Worm (Caenorhabditis elegans): ENCODE results near the gene C53A3.3.

Gene C53A3.3

ce11 chrV:5790497-5791280 is 34.4 kb downstream of the C53A3.3 start, which contains the start of the genes nhr-142 and F44E7.9 (continued):
- TF ChIP-seq sea-2 (GFP tag; optimal IDR thresholded peaks at IDR 0.05) (no peak), zag-1 (tag; optimal IDR thresholded peaks at IDR 0.05) (no peak), ztf-4 (tag; optimal IDR thresholded peaks at IDR 0.05) (no peak), snpc-4 (tag; optimal IDR thresholded peaks at IDR 0.05) (peak; percentile 72), egl-5 (tag; optimal IDR thresholded peaks at IDR 0.05) (peak; percentile 43), nhr-77 (tag; optimal IDR thresholded peaks at IDR 0.05) (peak; percentile 41), elt-3 (tag; optimal IDR thresholded peaks at IDR 0.05) (no peak), lin-15B (tag; optimal IDR thresholded peaks at IDR 0.05) (peak; percentile 91), hmg-11 (tag; optimal IDR thresholded peaks at IDR 0.05) (peak; percentile 71), aly-2 (tag; optimal IDR thresholded peaks at IDR 0.05) (no peak), ceh-16 (tag; optimal IDR thresholded peaks at IDR 0.05) (no peak), fos-1 (tag; optimal IDR thresholded peaks at IDR 0.05) (no peak), eor-1 (tag; optimal IDR thresholded peaks at IDR 0.05) (no peak), nhr-11 (tag; optimal IDR thresholded peaks at IDR 0.05) (peak; percentile 60), elt-2 (tag; optimal IDR thresholded peaks at IDR 0.05) (peak; percentile 72)

ce11 chrV:5792031-5792430 is 35.7 kb downstream of the C53A3.3 start, which contains the start of gene ZC250.2:
TSS of gene ZC250.2 (plus strand) at chrV:5792331.
- no peak for TF ChIP-seq hmg-11 (tag; optimal IDR thresholded peaks at IDR 0.05)
- TF ChIP-seq nhr-77 (tag; optimal IDR thresholded peaks at IDR 0.05) = no peak
- TF ChIP-seq snpc-4 (tag; optimal IDR thresholded peaks at IDR 0.05) = no peak
- TF ChIP-seq elt-2 (tag; optimal IDR thresholded peaks at IDR 0.05) = no peak
- no peak for TF ChIP-seq nhr-43 (tag; optimal IDR thresholded peaks at IDR 0.05; ENCODE audit: poor library complexity, severe bottlenecking)

- TF ChIP-seq ceh-9 (tag; optimal IDR thresholded peaks at IDR 0.05) = no peak
- no peak for TF ChIP-seq unc-39 (tag; optimal IDR thresholded peaks at IDR 0.05)
- no peak for TF ChIP-seq eor-1 (tag; optimal IDR thresholded peaks at IDR 0.05)
- TF ChIP-seq R02D3.7 (tag; optimal IDR thresholded peaks at IDR 0.05) = no peak
- no peak for TF ChIP-seq pqm-1 (tag; optimal IDR thresholded peaks at IDR 0.05)
Measured at ce11 chrV:5798132-5798531, 41.8 kb downstream of the C53A3.3 start, which contains the start of gene nstp-3. TSS of gene nstp-3 (minus strand) at chrV:5798232.

- no peak for TF ChIP-seq nhr-77 (tag; optimal IDR thresholded peaks at IDR 0.05)
- TF ChIP-seq fos-1 (tag; optimal IDR thresholded peaks at IDR 0.05) = no peak
- TF ChIP-seq ceh-16 (tag; optimal IDR thresholded peaks at IDR 0.05) = no peak
- no peak for TF ChIP-seq pqm-1 (tag; optimal IDR thresholded peaks at IDR 0.05)
- TF ChIP-seq lsy-12 (tag; optimal IDR thresholded peaks at IDR 0.05) = no peak
- no peak for TF ChIP-seq nhr-237 (tag; optimal IDR thresholded peaks at IDR 0.05)
- TF ChIP-seq lin-15B (tag; optimal IDR thresholded peaks at IDR 0.05) = no peak
- no peak for TF ChIP-seq nfya-1 (tag; optimal IDR thresholded peaks at IDR 0.05; ENCODE audit: insufficient read depth)
- no peak for TF ChIP-seq nhr-23 (tag; optimal IDR thresholded peaks at IDR 0.05)
- no peak for TF ChIP-seq ZK546.5 (tag; optimal IDR thresholded peaks at IDR 0.05)
- no peak for TF ChIP-seq egl-5 (tag; optimal IDR thresholded peaks at IDR 0.05)
- no peak for TF ChIP-seq elt-2 (tag; optimal IDR thresholded peaks at IDR 0.05)
- TF ChIP-seq ceh-28 (tag; optimal IDR thresholded peaks at IDR 0.05) = no peak
- TF ChIP-seq fkh-10 (GFP tag; optimal IDR thresholded peaks at IDR 0.05) = no peak
- no peak for TF ChIP-seq elt-3 (tag; optimal IDR thresholded peaks at IDR 0.05)
Measured at ce11 chrV:5799373-5799772, 43.1 kb downstream of the C53A3.3 start, which contains the start of gene cyn-17. TSS of gene cyn-17 (plus strand) at chrV:5799673.

ce11 chrV:5805467-5805866 is 49.2 kb downstream of the C53A3.3 start, which contains the start of gene ZC250.5:
TSS of gene ZC250.5 (plus strand) at chrV:5805767.
- no peak for TF ChIP-seq skn-1 (tag; optimal IDR thresholded peaks at IDR 0.05)
- TF ChIP-seq tbx-2 (tag; optimal IDR thresholded peaks at IDR 0.05) = no peak
- TF ChIP-seq unc-62 (GFP tag; optimal IDR thresholded peaks at IDR 0.05) = no peak
- TF ChIP-seq nhr-237 (tag; optimal IDR thresholded peaks at IDR 0.05) = no peak
- TF ChIP-seq elt-2 (tag; optimal IDR thresholded peaks at IDR 0.05) = no peak
- TF ChIP-seq ZK546.5 (tag; optimal IDR thresholded peaks at IDR 0.05) = no peak
- no peak for TF ChIP-seq unc-39 (tag; optimal IDR thresholded peaks at IDR 0.05)
- no peak for TF ChIP-seq elt-1 (tag; optimal IDR thresholded peaks at IDR 0.05)
- TF ChIP-seq snpc-4 (tag; optimal IDR thresholded peaks at IDR 0.05) = no peak
- no peak for TF ChIP-seq fkh-2 (tag; optimal IDR thresholded peaks at IDR 0.05)
- TF ChIP-seq nhr-43 (tag; optimal IDR thresholded peaks at IDR 0.05; ENCODE audit: poor library complexity, severe bottlenecking) = no peak
- no peak for TF ChIP-seq ceh-9 (tag; optimal IDR thresholded peaks at IDR 0.05)
- TF ChIP-seq mml-1 (tag; optimal IDR thresholded peaks at IDR 0.05) = no peak
- TF ChIP-seq fkh-10 (GFP tag; optimal IDR thresholded peaks at IDR 0.05) = no peak
- no peak for TF ChIP-seq lsy-12 (tag; optimal IDR thresholded peaks at IDR 0.05)
- TF ChIP-seq elt-3 (tag; optimal IDR thresholded peaks at IDR 0.05) = no peak
- TF ChIP-seq sea-2 (GFP tag; optimal IDR thresholded peaks at IDR 0.05) = no peak
- TF ChIP-seq egl-5 (tag; optimal IDR thresholded peaks at IDR 0.05) = no peak
- no peak for TF ChIP-seq mdl-1 (tag; optimal IDR thresholded peaks at IDR 0.05)

Measured in whole organism, L3 larva.